Worm (Caenorhabditis elegans): ENCODE results near the gene srh-61.
"Not testable (repeated sequence)": the region's sequence is repeated elsewhere in the genome, so short reads cannot be mapped to it uniquely, and the experiment has no call there.

srh-61 gene

ce11 chrII:12542594-12542997, 26.4 kb upstream of the srh-61 start:
- TF ChIP-seq dsc-1 (tag; optimal IDR thresholded peaks at IDR 0.05): no peak
- TF ChIP-seq elt-2 (tag; optimal IDR thresholded peaks at IDR 0.05): peak; percentile 56
- TF ChIP-seq snpc-4 (tag; optimal IDR thresholded peaks at IDR 0.05): no peak
- no peak for TF ChIP-seq ztf-11 (tag; optimal IDR thresholded peaks at IDR 0.05)
- no peak for TF ChIP-seq xbp-1 (tag; optimal IDR thresholded peaks at IDR 0.05)

ce11 chrII:12541670-12542080, 25.5 kb upstream of the srh-61 start:
- TF ChIP-seq nhr-47 (tag; optimal IDR thresholded peaks at IDR 0.05) (peak; percentile 15), nhr-90 (tag; optimal IDR thresholded peaks at IDR 0.05; ENCODE audit: poor library complexity) (peak; percentile 68), elt-2 (tag; optimal IDR thresholded peaks at IDR 0.05) (peak; percentile 24), efl-1 (optimal IDR thresholded peaks at IDR 0.05) (peak in 1 of 2 experiments; percentile 2), efl-1 (GFP tag; optimal IDR thresholded peaks at IDR 0.05 in 1 of 2) (peak in 1 of 2 experiments; percentile 82), nhr-71 (tag; optimal IDR thresholded peaks at IDR 0.05) (peak; percentile 31), C16A3.4 (tag; optimal IDR thresholded peaks at IDR 0.05) (peak; percentile 7), snu-23 (GFP tag; optimal IDR thresholded peaks at IDR 0.05) (peak; percentile 18), nhr-19 (GFP tag; conservative IDR thresholded peaks at IDR 0.05) (0 out of 2 replicates have a peak, but pooled peaks have one; percentile 11), lin-35 (GFP tag; optimal IDR thresholded peaks at IDR 0.05) (peak in 1 of 2 experiments; percentile 31)

- TF ChIP-seq ets-5 (GFP tag; IDR thresholded peaks at IDR 0.05): no peak
- TF ChIP-seq unc-86 (tag; optimal IDR thresholded peaks at IDR 0.05): no peak
- TF ChIP-seq dsc-1 (tag; optimal IDR thresholded peaks at IDR 0.05): no peak
- no peak for TF ChIP-seq unc-130 (tag; optimal IDR thresholded peaks at IDR 0.05)
- TF ChIP-seq lir-3 (tag; optimal IDR thresholded peaks at IDR 0.05; ENCODE audit: poor library complexity): no peak
- TF ChIP-seq nhr-237 (tag; optimal IDR thresholded peaks at IDR 0.05): no peak
- no peak for TF ChIP-seq C16A3.4 (tag; optimal IDR thresholded peaks at IDR 0.05)
These were observed 23.2 kb upstream of the srh-61 start for ce11 chrII:12539395-12539794.

DNA sequence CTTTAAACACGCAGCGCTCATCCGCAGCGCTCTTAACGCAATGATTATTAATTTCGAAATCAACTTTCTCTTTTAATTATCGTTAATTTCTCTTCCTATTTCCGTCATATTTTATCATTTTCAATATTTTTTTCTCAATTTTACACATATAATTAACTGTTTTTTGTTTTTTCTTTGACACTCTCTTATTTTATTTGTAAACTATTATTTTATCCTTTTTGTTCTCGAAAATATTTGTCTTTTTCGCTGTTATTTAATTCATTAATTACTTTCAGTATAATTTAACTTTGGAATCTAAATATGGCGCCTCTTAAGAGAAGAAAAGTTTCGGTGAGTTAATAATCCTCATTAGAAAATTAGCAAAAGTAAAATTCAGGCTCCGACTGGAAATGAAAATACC, 20.0 kb upstream of the srh-61 start, which contains the start of gene F49C5.3:
TSS of gene F49C5.3 (plus strand) at position 301 of the 400 bp plus-strand sequence.
- TF ChIP-seq fkh-10 (GFP tag; optimal IDR thresholded peaks at IDR 0.05); fkh-4 (tag; optimal IDR thresholded peaks at IDR 0.05; ENCODE audit: borderline replicate concordance); efl-1 (optimal IDR thresholded peaks at IDR 0.05); efl-1 (GFP tag; optimal IDR thresholded peaks at IDR 0.05 in 1 of 2): not testable (repeated sequence)

DNA sequence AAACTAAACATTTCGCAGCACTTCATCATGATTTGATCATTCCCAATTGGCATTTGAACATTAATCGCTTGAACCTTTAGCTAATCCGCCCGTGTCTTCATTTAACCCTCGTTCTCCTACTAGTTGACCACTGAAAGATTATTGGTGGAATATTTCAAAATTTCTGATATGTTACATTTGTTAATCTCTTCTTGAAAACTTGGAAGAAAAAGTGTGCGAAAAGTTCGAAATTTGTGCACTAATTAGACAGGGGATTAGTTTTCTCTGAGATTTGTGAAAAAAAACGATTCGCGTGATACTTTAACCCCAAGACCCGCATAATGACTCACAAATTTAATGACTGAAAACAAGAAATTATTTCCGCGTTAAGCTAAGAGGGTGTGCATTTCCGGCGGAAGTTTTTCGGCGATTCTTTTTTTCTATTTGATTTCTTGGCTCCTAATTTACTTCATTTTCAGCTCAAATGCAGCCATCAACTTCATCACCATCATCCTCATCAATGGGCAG, 19.1 kb upstream of the srh-61 start, which contains the start of gene nimk-1:
TSS of gene nimk-1 (plus strand) at position 457 of the 507 bp plus-strand sequence.
- no peak for TF ChIP-seq ama-1 (optimal IDR thresholded peaks at IDR 0.05)
- peak; percentile 64 for TF ChIP-seq dsc-1 (tag; optimal IDR thresholded peaks at IDR 0.05)

DNA sequence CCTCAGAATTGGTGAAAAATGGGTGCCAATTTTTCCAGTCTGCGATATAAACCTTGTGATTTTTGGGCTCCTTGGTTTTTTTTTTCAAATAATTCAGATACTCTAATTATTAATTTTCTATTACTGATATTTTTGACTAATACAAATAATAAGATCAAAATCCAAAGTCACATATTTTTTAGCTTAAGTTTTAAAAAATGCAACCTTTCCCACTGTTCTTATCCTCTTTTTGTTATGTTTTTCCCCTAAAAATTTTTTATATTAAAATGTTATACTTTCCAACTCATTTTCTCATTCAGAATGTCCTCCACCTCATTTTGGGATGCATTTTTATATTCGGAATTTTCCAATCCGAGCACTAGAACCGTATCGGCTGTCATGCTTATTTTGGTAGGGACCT, 14.7 kb upstream of the srh-61 start, which contains the start of gene srx-120:
TSS of gene srx-120 (plus strand) at position 301 of the 400 bp plus-strand sequence.
- TF ChIP-seq ama-1 (optimal IDR thresholded peaks at IDR 0.05) (no peak), lin-39 (tag; optimal IDR thresholded peaks at IDR 0.05) (no peak), nhr-237 (tag; optimal IDR thresholded peaks at IDR 0.05) (no peak), swsn-7 (tag; optimal IDR thresholded peaks at IDR 0.05) (no peak), hlh-17 (GFP tag; optimal IDR thresholded peaks at IDR 0.05; ENCODE audit: borderline replicate concordance) (no peak), ets-5 (GFP tag; IDR thresholded peaks at IDR 0.05) (no peak), nhr-85 (tag) (no peak), zip-4 (GFP tag; optimal IDR thresholded peaks at IDR 0.05) (no peak), mab-9 (GFP tag; IDR thresholded peaks at IDR 0.05) (no peak), skn-1 (tag; optimal IDR thresholded peaks at IDR 0.05) (no peak), F16B12.6 (tag; optimal IDR thresholded peaks at IDR 0.05) (no peak), egl-27 (tag; optimal IDR thresholded peaks at IDR 0.05) (no peak), lsy-2 (tag; optimal IDR thresholded peaks at IDR 0.05) (no peak), tbx-2 (tag; optimal IDR thresholded peaks at IDR 0.05) (no peak), lin-15B (tag; optimal IDR thresholded peaks at IDR 0.05) (no peak), lin-13 (GFP tag; optimal IDR thresholded peaks at IDR 0.05) (no peak), Y116A8C.19 (tag; optimal IDR thresholded peaks at IDR 0.05; ENCODE audit: borderline replicate concordance) (no peak), elt-2 (tag; optimal IDR thresholded peaks at IDR 0.05) (no peak), fos-1 (tag; optimal IDR thresholded peaks at IDR 0.05) (no peak)
